Worm (Caenorhabditis elegans) whole organism, L2 larva: Measurements from ENCODE around the gene tag-243.

Source experiments
- ama-1 ChIP-seq: fragments of 150-350 bp; optimal IDR thresholded peaks from 2 replicates; lab custom pipeline; 2018; ENCODE audit warnings: inconsistent platforms
- elt-3 ChIP-seq: sonication (generic microtip); optimal IDR thresholded peaks from 2 replicates; lab custom pipeline; 2017; ENCODE audit warnings: missing biosample characterization, missing genetic modification characterization
- fos-1 ChIP-seq: fragments of 150-350 bp; optimal IDR thresholded peaks from 2 replicates; lab custom pipeline; 2014; ENCODE audit warnings: missing biosample characterization, missing genetic modification characterization
- mdl-1 ChIP-seq, 2 experiments: fragments of 150-350 bp in 1 of 2; sonication (generic microtip) in 1 of 2; optimal IDR thresholded peaks; 2 replicates each; lab custom pipeline; 2017; ENCODE audit warnings: missing biosample characterization in 2 of 2, missing genetic modification characterization in 2 of 2
- nhr-12 ChIP-seq: fragments of 150-350 bp; optimal IDR thresholded peaks from 2 replicates; lab custom pipeline; 2014; ENCODE audit warnings: missing biosample characterization, missing genetic modification characterization
- nhr-23 ChIP-seq: fragments of 150-350 bp; optimal IDR thresholded peaks from 2 replicates; lab custom pipeline; 2014; ENCODE audit warnings: missing biosample characterization, missing genetic modification reagents, missing genetic modification characterization
- nhr-237 ChIP-seq: fragments of 150-350 bp; optimal IDR thresholded peaks from 2 replicates; lab custom pipeline; 2014; ENCODE audit warnings: missing biosample characterization, missing genetic modification characterization
- nhr-6 ChIP-seq: fragments of 150-350 bp; optimal IDR thresholded peaks from 2 replicates; lab custom pipeline; 2014; ENCODE audit warnings: missing biosample characterization, missing genetic modification characterization
- snpc-4 ChIP-seq: fragments of 150-350 bp; optimal IDR thresholded peaks from 2 replicates; lab custom pipeline; 2014; ENCODE audit warnings: missing biosample characterization, missing genetic modification characterization
- unc-39 ChIP-seq: fragments of 150-350 bp; optimal IDR thresholded peaks from 2 replicates; lab custom pipeline; 2014; ENCODE audit warnings: missing biosample characterization, missing genetic modification characterization
- zag-1 ChIP-seq: fragments of 150-350 bp; optimal IDR thresholded peaks from 2 replicates; lab custom pipeline; 2014; ENCODE audit warnings: missing biosample characterization, missing genetic modification characterization
- ztf-4 ChIP-seq: fragments of 150-350 bp; optimal IDR thresholded peaks from 2 replicates; lab custom pipeline; 2014; ENCODE audit warnings: missing biosample characterization, missing genetic modification characterization

ce11 chrIII:4689595-4689994 lies 1.3 kb upstream of the tag-243 start:
- peak in 1 of 2 experiments; percentile 70 for TF ChIP-seq mdl-1 (tag; optimal IDR thresholded peaks at IDR 0.05; lab: Kevin White, UChicago)
- no peak for TF ChIP-seq nhr-12
- no peak for TF ChIP-seq elt-3 (tag; lab: Kevin White, UChicago)
- TF ChIP-seq unc-39: no peak
- no peak for TF ChIP-seq zag-1 (tag; lab: Kevin White, UChicago)
- TF ChIP-seq nhr-6 (tag; lab: Kevin White, UChicago): peak; percentile 48
- peak; percentile 89 for TF ChIP-seq fos-1 (tag; lab: Kevin White, UChicago)
- no peak for TF ChIP-seq nhr-23 (tag; lab: Kevin White, UChicago)
- peak; percentile 74 for TF ChIP-seq ztf-4 (tag; lab: Kevin White, UChicago)
- no peak for TF ChIP-seq nhr-237 (tag; lab: Kevin White, UChicago)
- no peak for TF ChIP-seq snpc-4 (tag; lab: Kevin White, UChicago)
- no peak for TF ChIP-seq ama-1
